Worm (Caenorhabditis elegans): Measurements from ENCODE around the gene Y57G11C.8.

ce11 chrIV:14767693-14768251, 13.9 kb upstream of the Y57G11C.8 start, which contains the start of the genes mrps-7 and Y57G11C.3:
- peak; percentile 83 for TF ChIP-seq snpc-4 (tag; optimal IDR thresholded peaks at IDR 0.05)
- no peak for TF ChIP-seq unc-39 (tag; optimal IDR thresholded peaks at IDR 0.05)
- peak; percentile 95 for TF ChIP-seq nhr-129 (tag; optimal IDR thresholded peaks at IDR 0.05)
- peak; percentile 88 for TF ChIP-seq F13H6.1 (tag; optimal IDR thresholded peaks at IDR 0.05)
